Fruit fly (Drosophila melanogaster): Measurements from ENCODE around the gene loh.

- TF ChIP-seq CTCF (optimal IDR thresholded peaks at IDR 0.05) (no peak), CG8478 (optimal IDR thresholded peaks at IDR 0.05) (no peak)
Observed at dm6 chr2L:10474268-10474678, 31.9 kb downstream of the loh start, which contains the start of gene RluA-1.

All from S2 (cell line).